Fruit fly (Drosophila melanogaster) whole organism, adult: ENCODE results near the gene Cyp303a1.

Experiments
- Clk ChIP-seq: fragments of 200-800 bp; sonication (Bioruptor generic); optimal IDR thresholded peaks from 2 replicates; lab custom pipeline; 2017; ENCODE audit warnings: missing biosample characterization, missing genetic modification characterization
- cic ChIP-seq: fragments of 200-800 bp; sonication (Bioruptor generic); optimal IDR thresholded peaks from 2 replicates; lab custom pipeline; 2017; ENCODE audit warnings: missing biosample characterization, mild to moderate bottlenecking, missing genetic modification characterization, moderate library complexity
- cnc ChIP-seq, 2 experiments: fragments of >200 bp; optimal IDR thresholded peaks; 2 replicates each; lab custom pipeline; 2017

dm6 chr2L:16321209-16321608 lies 27.2 kb downstream of the Cyp303a1 start:
- TF ChIP-seq Clk (GFP tag; lab: Kevin White, UChicago) (no peak), cnc (optimal IDR thresholded peaks at IDR 0.05; lab: Kevin White, UChicago) (no peak), cic (GFP tag; lab: Kevin White, UChicago) (no peak)
